Worm (Caenorhabditis elegans): ENCODE data around the gene T12E12.6.

T12E12.6 gene

DNA sequence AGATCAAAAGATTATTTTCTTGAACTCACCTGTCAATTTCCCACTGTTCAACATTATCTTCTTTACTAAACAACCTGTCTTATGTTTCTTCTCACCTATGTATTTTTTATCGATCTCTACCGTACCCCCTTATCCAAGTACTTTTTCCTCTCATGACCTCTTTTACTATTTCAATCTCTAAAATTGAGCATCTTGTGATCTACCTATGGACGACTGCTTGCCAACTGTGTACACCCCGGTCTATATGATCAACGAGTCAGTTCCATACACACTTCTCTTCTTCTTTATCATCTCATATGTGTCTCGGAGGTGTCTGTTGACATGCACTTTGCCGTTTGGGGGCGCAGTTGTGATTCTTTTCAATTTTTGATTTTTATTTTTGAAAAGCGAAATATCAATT lies 16.2 kb upstream of the T12E12.6 start:
- no peak for TF ChIP-seq ceh-43 (GFP tag; optimal IDR thresholded peaks at IDR 0.05)
- no peak for TF ChIP-seq snpc-4 (tag; optimal IDR thresholded peaks at IDR 0.05)
- no peak for TF ChIP-seq bed-3 (GFP tag; optimal IDR thresholded peaks at IDR 0.05)
- TF ChIP-seq elt-3 (tag; optimal IDR thresholded peaks at IDR 0.05): no peak
- TF ChIP-seq tbx-8 (GFP tag; optimal IDR thresholded peaks at IDR 0.05): no peak
- TF ChIP-seq nhr-2 (tag; optimal IDR thresholded peaks at IDR 0.05): no peak
- no peak for TF ChIP-seq ham-2 (GFP tag; optimal IDR thresholded peaks at IDR 0.05)
- no peak for TF ChIP-seq zip-8 (tag; optimal IDR thresholded peaks at IDR 0.05)
- TF ChIP-seq hlh-1 (tag; optimal IDR thresholded peaks at IDR 0.05): no peak
- no peak for TF ChIP-seq lin-13 (tag; optimal IDR thresholded peaks at IDR 0.05)
- no peak for TF ChIP-seq ceh-39 (tag; optimal IDR thresholded peaks at IDR 0.05)
- no peak for TF ChIP-seq unc-39 (tag; optimal IDR thresholded peaks at IDR 0.05)
- TF ChIP-seq ceh-83 (GFP tag; optimal IDR thresholded peaks at IDR 0.05): no peak
- no peak for TF ChIP-seq drap-1 (GFP tag; optimal IDR thresholded peaks at IDR 0.05)
- TF ChIP-seq lin-32 (GFP tag; optimal IDR thresholded peaks at IDR 0.05): no peak
- no peak for TF ChIP-seq mab-5 (tag; optimal IDR thresholded peaks at IDR 0.05)
- no peak for TF ChIP-seq mls-2 (tag; optimal IDR thresholded peaks at IDR 0.05)
- TF ChIP-seq nhr-237 (tag; optimal IDR thresholded peaks at IDR 0.05): no peak
- no peak for TF ChIP-seq flh-1 (GFP tag; optimal IDR thresholded peaks at IDR 0.05)
- TF ChIP-seq ces-1 (GFP tag; optimal IDR thresholded peaks at IDR 0.05): no peak

DNA sequence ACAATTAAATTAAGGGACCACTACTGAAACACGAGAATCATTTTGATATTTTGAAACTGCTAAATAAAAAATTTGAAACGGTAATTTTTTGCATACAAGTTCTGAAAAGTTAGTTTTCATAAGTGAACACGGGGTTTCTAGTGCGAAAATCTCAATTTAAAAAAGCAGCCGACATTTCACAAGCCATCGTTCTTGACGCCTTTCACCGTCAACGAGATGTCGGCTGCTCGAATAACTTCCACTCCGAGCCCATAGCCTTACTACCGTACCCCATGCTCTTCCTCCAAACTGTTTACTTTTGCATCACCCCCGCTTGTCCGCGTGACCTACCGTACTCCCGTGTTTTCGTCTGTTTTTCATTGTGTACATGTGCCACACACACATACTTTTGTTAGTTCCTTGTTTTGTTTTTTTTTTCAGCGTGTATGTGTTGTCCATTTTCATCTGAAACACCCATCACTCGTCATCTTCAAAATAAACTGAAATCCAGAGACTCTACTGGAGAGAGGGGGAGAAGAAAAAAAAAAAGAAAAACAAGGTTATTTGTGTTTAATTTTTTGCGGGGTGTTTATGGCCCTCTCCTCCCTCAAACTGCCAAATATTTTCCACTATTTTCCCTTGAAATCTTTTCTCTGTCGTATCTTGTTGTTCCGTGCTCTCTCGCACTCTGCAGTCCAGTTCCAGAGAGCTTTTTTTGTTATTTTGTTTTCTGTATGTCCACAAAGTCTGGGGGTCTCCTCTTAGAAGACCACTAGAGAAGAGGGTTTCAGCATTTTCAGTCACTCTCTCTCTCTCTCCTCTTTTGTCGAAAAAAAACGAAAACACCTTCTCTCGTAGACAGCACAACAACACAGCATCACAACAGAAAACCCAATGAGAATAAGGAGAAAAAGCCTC lies 14.3 kb upstream of the T12E12.6 start:
- TF ChIP-seq lin-13 (tag; optimal IDR thresholded peaks at IDR 0.05): no peak
- no peak for TF ChIP-seq zip-8 (tag; optimal IDR thresholded peaks at IDR 0.05)
- TF ChIP-seq M03D4.4 (tag; optimal IDR thresholded peaks at IDR 0.05): no peak
- TF ChIP-seq cnd-1 (tag; optimal IDR thresholded peaks at IDR 0.05): no peak
- no peak for TF ChIP-seq nhr-12 (tag; optimal IDR thresholded peaks at IDR 0.05)
- TF ChIP-seq tbx-8 (GFP tag; optimal IDR thresholded peaks at IDR 0.05): no peak
- no peak for TF ChIP-seq ham-2 (GFP tag; optimal IDR thresholded peaks at IDR 0.05)
- no peak for TF ChIP-seq nhr-28 (tag; optimal IDR thresholded peaks at IDR 0.05)

DNA sequence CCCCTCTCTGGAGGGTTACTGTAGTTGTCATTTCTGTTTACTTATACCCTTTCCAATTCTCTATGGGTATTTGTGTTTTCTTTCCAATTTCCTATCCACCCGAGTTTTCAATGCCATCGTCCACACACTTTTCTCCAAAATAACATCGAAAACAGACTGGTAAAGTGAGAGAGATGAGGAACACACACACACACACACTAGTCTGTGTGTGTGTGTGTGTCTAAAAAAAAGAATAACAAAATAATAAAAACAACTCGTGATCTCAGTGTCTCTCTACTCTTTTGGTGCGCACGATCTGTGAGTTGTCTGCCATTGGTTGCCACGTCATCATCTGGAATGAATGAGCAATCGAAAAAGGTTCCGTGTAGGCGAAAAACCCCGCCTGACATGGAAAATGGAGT lies 12.4 kb upstream of the T12E12.6 start:
- TF ChIP-seq nhr-12 (tag; optimal IDR thresholded peaks at IDR 0.05) (no peak), unc-62 (GFP tag; optimal IDR thresholded peaks at IDR 0.05) (no peak), ztf-11 (tag; optimal IDR thresholded peaks at IDR 0.05) (no peak), nhr-76 (tag; optimal IDR thresholded peaks at IDR 0.05) (no peak), M03D4.4 (tag; optimal IDR thresholded peaks at IDR 0.05) (no peak), sem-2 (GFP tag; optimal IDR thresholded peaks at IDR 0.05) (no peak), drap-1 (GFP tag; optimal IDR thresholded peaks at IDR 0.05) (no peak), elt-1 (tag; optimal IDR thresholded peaks at IDR 0.05; ENCODE audit: borderline replicate concordance, insufficient read depth) (no peak), nhr-237 (tag; optimal IDR thresholded peaks at IDR 0.05) (no peak)

DNA sequence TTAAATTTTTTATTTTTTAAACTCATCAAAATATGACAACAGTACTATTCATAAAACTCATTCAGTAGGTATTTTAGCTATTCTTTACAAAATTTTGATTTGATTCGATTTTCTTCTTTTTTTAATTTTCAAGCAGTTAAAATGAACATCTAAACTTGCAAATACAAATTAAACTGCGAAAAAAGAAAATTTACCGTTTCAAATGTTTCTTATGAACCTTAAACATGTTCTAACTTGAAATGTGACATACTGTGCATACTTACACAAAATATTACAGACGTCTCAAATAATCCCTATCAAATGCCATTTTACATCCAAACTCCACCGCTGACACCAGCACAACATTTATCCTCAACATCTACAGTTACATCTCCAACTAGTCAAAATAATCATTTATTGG lies 10.5 kb upstream of the T12E12.6 start, which contains the start of gene fkh-7:
fkh-7 (plus strand) TSS at position 301 of the 400 bp plus-strand sequence.
- TF ChIP-seq lin-32 (GFP tag; optimal IDR thresholded peaks at IDR 0.05): no peak
- TF ChIP-seq flh-1 (GFP tag; optimal IDR thresholded peaks at IDR 0.05): no peak
- no peak for TF ChIP-seq cnd-1 (tag; optimal IDR thresholded peaks at IDR 0.05)

DNA sequence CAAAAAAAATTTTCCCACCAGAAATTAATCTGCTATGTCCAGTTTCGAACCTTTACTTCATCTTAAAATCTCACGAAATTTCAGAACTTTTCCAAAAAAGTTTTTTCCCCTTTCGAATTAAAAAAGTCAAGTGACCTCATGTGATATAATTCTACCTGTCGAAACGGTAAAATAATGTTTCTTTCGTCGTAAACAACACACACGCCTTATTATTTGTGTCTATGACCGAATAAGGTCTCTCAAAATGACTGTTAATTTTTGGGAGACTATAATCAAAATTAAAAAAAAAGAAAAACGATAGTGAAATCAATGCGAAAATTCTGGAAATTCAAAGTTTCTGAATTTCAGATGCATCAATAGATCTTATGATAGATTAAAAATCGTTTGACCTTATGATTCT lies 9.3 kb upstream of the T12E12.6 start:
- TF ChIP-seq ceh-39 (tag; optimal IDR thresholded peaks at IDR 0.05): no peak
- no peak for TF ChIP-seq pha-4 (tag; optimal IDR thresholded peaks at IDR 0.05)
- no peak for TF ChIP-seq elt-1 (tag; optimal IDR thresholded peaks at IDR 0.05; ENCODE audit: borderline replicate concordance, insufficient read depth)
- TF ChIP-seq ceh-83 (GFP tag; optimal IDR thresholded peaks at IDR 0.05): no peak
- TF ChIP-seq mep-1 (tag; optimal IDR thresholded peaks at IDR 0.05): no peak
- TF ChIP-seq ham-2 (GFP tag; optimal IDR thresholded peaks at IDR 0.05): no peak
- no peak for TF ChIP-seq ztf-11 (tag; optimal IDR thresholded peaks at IDR 0.05)
- TF ChIP-seq drap-1 (GFP tag; optimal IDR thresholded peaks at IDR 0.05): no peak
- TF ChIP-seq lin-32 (GFP tag; optimal IDR thresholded peaks at IDR 0.05): no peak
- no peak for TF ChIP-seq bed-3 (GFP tag; optimal IDR thresholded peaks at IDR 0.05)
- TF ChIP-seq mab-5 (tag; optimal IDR thresholded peaks at IDR 0.05): no peak
- no peak for TF ChIP-seq elt-3 (tag; optimal IDR thresholded peaks at IDR 0.05)
- TF ChIP-seq flh-1 (GFP tag; optimal IDR thresholded peaks at IDR 0.05): no peak
- TF ChIP-seq ceh-43 (GFP tag; optimal IDR thresholded peaks at IDR 0.05): no peak
- no peak for TF ChIP-seq nhr-12 (tag; optimal IDR thresholded peaks at IDR 0.05)
- no peak for TF ChIP-seq unc-62 (GFP tag; optimal IDR thresholded peaks at IDR 0.05)
- TF ChIP-seq snpc-4 (tag; optimal IDR thresholded peaks at IDR 0.05): no peak
- no peak for TF ChIP-seq lsy-2 (tag; optimal IDR thresholded peaks at IDR 0.05)
